Worm (Caenorhabditis elegans) whole organism, L3 larva: ENCODE measurements around the gene dyf-11.
A peak's percentile ranks its signal among the peaks of the same experiment; 100 is the strongest.

Experiments used
- R02D3.7 ChIP-seq: fragments of 150-350 bp; optimal IDR thresholded peaks from 2 replicates; lab custom pipeline; 2014; ENCODE audit warnings: missing biosample characterization, missing genetic modification characterization
- ZK546.5 ChIP-seq: sonication (generic microtip); optimal IDR thresholded peaks from 2 replicates; lab custom pipeline; 2017; ENCODE audit warnings: missing biosample characterization, missing genetic modification characterization
- ceh-16 ChIP-seq: sonication (generic microtip); optimal IDR thresholded peaks from 2 replicates; lab custom pipeline; 2017; ENCODE audit warnings: missing biosample characterization, missing genetic modification characterization
- ceh-28 ChIP-seq: fragments of 150-350 bp; optimal IDR thresholded peaks from 2 replicates; lab custom pipeline; 2014; ENCODE audit warnings: missing biosample characterization, missing genetic modification reagents, missing genetic modification characterization
- ceh-82 ChIP-seq: fragments of 150-350 bp; optimal IDR thresholded peaks from 2 replicates; lab custom pipeline; 2014; ENCODE audit warnings: missing biosample characterization, missing genetic modification characterization
- ceh-9 ChIP-seq: sonication (generic microtip); optimal IDR thresholded peaks from 2 replicates; lab custom pipeline; 2018; ENCODE audit warnings: missing biosample characterization, missing genetic modification characterization
- daf-12 ChIP-seq: fragments of 150-350 bp; optimal IDR thresholded peaks from 2 replicates; lab custom pipeline; 2014; ENCODE audit warnings: missing biosample characterization, missing genetic modification reagents, missing genetic modification characterization
- egl-27 ChIP-seq: sonication (generic microtip); optimal IDR thresholded peaks from 4 replicates; lab custom pipeline; 2017; ENCODE audit warnings: missing biosample characterization, missing genetic modification reagents, missing genetic modification characterization
- egl-5 ChIP-seq: fragments of 150-350 bp; optimal IDR thresholded peaks from 2 replicates; lab custom pipeline; 2017; ENCODE audit warnings: missing biosample characterization, missing genetic modification reagents, missing genetic modification characterization, inconsistent platforms
- elt-2 ChIP-seq: sonication (generic microtip); optimal IDR thresholded peaks from 2 replicates; lab custom pipeline; 2016; ENCODE audit warnings: missing genetic modification reagents, mild to moderate bottlenecking, missing genetic modification characterization, missing compliant biosample characterization
- elt-3 ChIP-seq, 3 experiments: fragments of 150-350 bp in 1 of 3; sonication (generic microtip) in 2 of 3; optimal IDR thresholded peaks; 2 replicates in 2 of 3; 4 replicates in 1 of 3; lab custom pipeline; 2014 to 2017; ENCODE audit warnings: missing biosample characterization in 3 of 3, missing genetic modification characterization in 3 of 3
- fkh-10 ChIP-seq: sonication (generic microtip); optimal IDR thresholded peaks from 2 replicates; lab custom pipeline; 2017; ENCODE audit warnings: missing biosample characterization, missing genetic modification reagents, missing genetic modification characterization
- fos-1 ChIP-seq: fragments of 150-350 bp; optimal IDR thresholded peaks from 2 replicates; lab custom pipeline; 2014; ENCODE audit warnings: missing biosample characterization, missing genetic modification characterization
- hmg-11 ChIP-seq: sonication (generic microtip); optimal IDR thresholded peaks from 2 replicates; lab custom pipeline; 2016; ENCODE audit warnings: missing genetic modification characterization, missing compliant biosample characterization
- jun-1 ChIP-seq: fragments of 150-350 bp; optimal IDR thresholded peaks from 2 replicates; lab custom pipeline; 2014; ENCODE audit warnings: missing biosample characterization, missing genetic modification reagents, missing genetic modification characterization
- lin-15B ChIP-seq: fragments of 150-350 bp; optimal IDR thresholded peaks from 2 replicates; lab custom pipeline; 2014; ENCODE audit warnings: missing biosample characterization, missing genetic modification characterization
- lin-39 ChIP-seq: fragments of 150-350 bp; optimal IDR thresholded peaks from 2 replicates; lab custom pipeline; 2018; ENCODE audit warnings: missing biosample characterization, missing genetic modification reagents, missing genetic modification characterization
- lsy-12 ChIP-seq: sonication (generic microtip); optimal IDR thresholded peaks from 2 replicates; lab custom pipeline; 2016; ENCODE audit warnings: mild to moderate bottlenecking, missing genetic modification characterization, missing compliant biosample characterization
- mdl-1 ChIP-seq: fragments of 150-350 bp; optimal IDR thresholded peaks from 2 replicates; lab custom pipeline; 2014; ENCODE audit warnings: missing biosample characterization, missing genetic modification characterization
- mml-1 ChIP-seq: fragments of 150-350 bp; sonication (generic microtip); optimal IDR thresholded peaks from 3 replicates; lab custom pipeline; 2014; ENCODE audit warnings: missing biosample characterization, missing genetic modification characterization
- nfya-1 ChIP-seq: sonication (generic microtip); optimal IDR thresholded peaks from 2 replicates; lab custom pipeline; 2017; ENCODE audit warnings: missing genetic modification characterization, mild to moderate bottlenecking, missing compliant biosample characterization, antibody characterized with exemption, moderate library complexity; ENCODE audit not compliant: insufficient read depth
- nhr-11 ChIP-seq: fragments of 150-350 bp; optimal IDR thresholded peaks from 2 replicates; lab custom pipeline; 2014; ENCODE audit warnings: missing biosample characterization, missing genetic modification characterization
- nhr-25 ChIP-seq: sonication (generic microtip); optimal IDR thresholded peaks from 2 replicates; lab custom pipeline; 2017; ENCODE audit warnings: missing biosample characterization, missing genetic modification characterization
- nhr-28 ChIP-seq: fragments of 150-350 bp; optimal IDR thresholded peaks from 2 replicates; lab custom pipeline; 2014; ENCODE audit warnings: missing biosample characterization, missing genetic modification characterization
- nhr-43 ChIP-seq: sonication (generic microtip); optimal IDR thresholded peaks from 2 replicates; lab custom pipeline; 2016; ENCODE audit warnings: mild to moderate bottlenecking, missing genetic modification characterization, missing compliant biosample characterization; ENCODE audit not compliant: poor library complexity, severe bottlenecking
- nhr-67 ChIP-seq: fragments of 150-350 bp; optimal IDR thresholded peaks from 2 replicates; lab custom pipeline; 2014; ENCODE audit warnings: missing biosample characterization, missing genetic modification characterization
- nhr-76 ChIP-seq: fragments of 150-350 bp; sonication (generic microtip); optimal IDR thresholded peaks from 5 replicates; lab custom pipeline; 2014; ENCODE audit warnings: missing biosample characterization, missing genetic modification characterization
- nhr-77 ChIP-seq: fragments of 150-350 bp; optimal IDR thresholded peaks from 2 replicates; lab custom pipeline; 2014; ENCODE audit warnings: missing biosample characterization, missing genetic modification characterization
- pha-4 ChIP-seq: fragments of 150-350 bp; optimal IDR thresholded peaks from 2 replicates; lab custom pipeline; 2014; ENCODE audit warnings: missing biosample characterization, missing genetic modification reagents, missing genetic modification characterization
- pqm-1 ChIP-seq: fragments of 150-350 bp; optimal IDR thresholded peaks from 2 replicates; lab custom pipeline; 2017; ENCODE audit warnings: missing biosample characterization, missing genetic modification characterization, inconsistent platforms
- skn-1 ChIP-seq: fragments of 150-350 bp; optimal IDR thresholded peaks from 2 replicates; lab custom pipeline; 2014; ENCODE audit warnings: missing biosample characterization, missing genetic modification characterization
- snpc-4 ChIP-seq: fragments of 150-350 bp; optimal IDR thresholded peaks from 2 replicates; lab custom pipeline; 2014; ENCODE audit warnings: missing biosample characterization, missing genetic modification characterization
- tbx-2 ChIP-seq: sonication (generic microtip); optimal IDR thresholded peaks from 2 replicates; lab custom pipeline; 2016; ENCODE audit warnings: mild to moderate bottlenecking, missing genetic modification characterization, missing compliant biosample characterization
- unc-62 ChIP-seq: fragments of 150-350 bp; sonication (generic microtip); optimal IDR thresholded peaks from 4 replicates; lab custom pipeline; 2014; ENCODE audit warnings: missing biosample characterization, missing genetic modification reagents, missing genetic modification characterization
- zag-1 ChIP-seq: fragments of 150-350 bp; optimal IDR thresholded peaks from 2 replicates; lab custom pipeline; 2014; ENCODE audit warnings: missing biosample characterization, missing genetic modification characterization
- ztf-11 ChIP-seq: fragments of 150-350 bp; optimal IDR thresholded peaks from 2 replicates; lab custom pipeline; 2014; ENCODE audit warnings: missing biosample characterization, missing genetic modification characterization

Gene dyf-11

DNA sequence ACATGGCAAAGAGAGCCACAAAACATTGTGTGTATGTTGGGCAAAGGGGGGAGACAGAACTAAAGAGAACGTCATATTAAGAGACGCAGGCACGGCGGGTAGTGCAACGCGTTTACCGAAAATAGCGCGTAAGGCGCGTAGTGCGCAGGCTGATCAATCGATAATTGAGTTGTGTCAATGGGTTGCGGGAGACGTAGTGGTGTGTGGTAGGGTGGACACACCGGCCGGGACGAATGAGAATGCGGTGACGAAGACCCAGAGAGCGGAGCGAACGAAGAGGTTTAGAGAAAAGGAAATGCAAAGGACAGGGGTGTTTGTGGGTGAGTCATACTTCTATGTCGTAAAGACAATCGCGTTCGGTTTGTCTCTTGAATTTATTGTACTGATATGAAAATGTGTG is 35.8 kb upstream of the dyf-11 start (continued):
- TF ChIP-seq fos-1 (tag; lab: Kevin White, UChicago) (peak; percentile 93), fkh-10 (GFP tag; lab: Kevin White, UChicago) (no peak), unc-62 (GFP tag; lab: Kevin White, UChicago) (no peak), nhr-76 (tag; lab: Kevin White, UChicago) (no peak), R02D3.7 (no peak), nfya-1 (tag; lab: Kevin White, UChicago) (peak; percentile 79), nhr-25 (tag; lab: Kevin White, UChicago) (peak; percentile 84), pqm-1 (peak; percentile 50), elt-3 (tag; optimal IDR thresholded peaks at IDR 0.05; lab: Kevin White, UChicago) (no peak)

DNA sequence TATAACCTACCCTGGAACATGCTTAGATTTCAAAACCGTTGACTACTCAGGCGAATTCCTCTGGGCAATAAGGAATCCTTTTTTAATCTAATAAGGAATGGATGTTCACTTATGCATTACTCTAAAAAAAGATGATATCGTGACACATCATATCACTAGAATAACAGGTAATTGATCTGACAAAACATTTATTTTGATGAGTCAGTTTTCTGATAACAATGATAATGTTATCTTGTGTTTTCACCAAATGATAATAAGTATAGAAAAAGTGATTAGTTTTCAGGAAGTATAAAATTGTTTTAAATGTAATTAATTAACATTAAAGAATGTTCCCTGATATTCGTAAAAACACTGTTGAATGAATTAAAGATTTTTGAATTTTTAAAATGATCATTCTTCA is 34.5 kb upstream of the dyf-11 start:
- TF ChIP-seq lin-39 (tag; lab: Kevin White, UChicago) (no peak), tbx-2 (tag; lab: Kevin White, UChicago) (no peak), jun-1 (tag; lab: Kevin White, UChicago) (no peak), nhr-77 (tag; lab: Kevin White, UChicago) (no peak), nhr-25 (tag; lab: Kevin White, UChicago) (no peak), pqm-1 (peak; percentile 55), lin-15B (tag; lab: Kevin White, UChicago) (no peak), zag-1 (tag; lab: Kevin White, UChicago) (no peak), ZK546.5 (tag; lab: Kevin White, UChicago) (no peak), lsy-12 (no peak), snpc-4 (no peak), ztf-11 (tag; lab: Kevin White, UChicago) (no peak), daf-12 (tag; lab: Kevin White, UChicago) (no peak), elt-2 (tag; lab: Kevin White, UChicago) (peak; percentile 16)

DNA sequence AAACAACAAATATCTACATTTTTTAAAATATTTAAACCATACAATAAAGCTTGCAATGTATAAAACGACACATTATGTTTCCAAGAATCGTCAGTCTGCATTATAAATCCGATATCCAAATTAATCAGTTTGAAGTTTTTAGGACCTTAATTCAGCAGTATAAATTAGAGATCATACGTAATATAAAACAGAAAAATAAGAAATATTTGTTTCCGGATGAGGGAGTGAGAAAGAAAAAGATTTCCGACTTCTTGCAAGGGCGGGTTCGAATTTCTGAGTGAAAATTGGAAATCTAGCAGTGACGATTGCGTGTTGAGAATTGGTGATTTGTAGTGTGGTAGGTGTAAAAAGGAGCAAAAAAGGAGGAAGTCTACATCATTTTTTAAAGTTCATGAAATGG is 28.0 kb upstream of the dyf-11 start, which contains the start of gene npr-19:
Gene npr-19 (minus strand): TSS at position 101 of the 400 bp plus-strand sequence.
- TF ChIP-seq egl-5 (tag; lab: Kevin White, UChicago) (no peak), ceh-16 (tag; lab: Kevin White, UChicago) (no peak), elt-3 (tag; optimal IDR thresholded peaks at IDR 0.05; lab: Kevin White, UChicago) (no peak), nhr-43 (no peak), nhr-67 (no peak), nhr-77 (tag; lab: Kevin White, UChicago) (no peak), nhr-28 (tag; lab: Kevin White, UChicago) (no peak), zag-1 (tag; lab: Kevin White, UChicago) (no peak), ceh-9 (no peak), nhr-11 (no peak)

DNA sequence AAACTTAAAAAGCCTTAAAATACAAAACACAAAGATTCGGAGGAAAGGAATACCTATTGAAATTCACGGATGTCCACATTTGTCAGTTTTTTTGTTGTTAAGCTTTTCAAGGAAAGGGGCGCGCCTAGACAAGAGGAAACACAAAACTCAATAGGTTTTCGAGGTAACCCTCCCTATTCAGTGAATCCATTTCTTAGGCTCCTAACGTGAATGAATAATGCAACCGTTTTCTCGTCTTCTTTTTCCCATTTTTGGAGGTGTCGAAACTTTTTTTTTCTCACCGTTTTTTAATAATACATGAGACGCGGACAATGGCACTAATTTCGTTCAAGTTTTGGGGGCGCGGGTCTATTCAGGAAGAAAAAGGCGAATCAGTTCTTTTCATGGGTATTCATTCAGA is 26.6 kb upstream of the dyf-11 start:
- TF ChIP-seq elt-3 (tag; optimal IDR thresholded peaks at IDR 0.05; lab: Kevin White, UChicago), result no peak
- peak; percentile 8 for TF ChIP-seq fkh-10 (GFP tag; lab: Kevin White, UChicago)

DNA sequence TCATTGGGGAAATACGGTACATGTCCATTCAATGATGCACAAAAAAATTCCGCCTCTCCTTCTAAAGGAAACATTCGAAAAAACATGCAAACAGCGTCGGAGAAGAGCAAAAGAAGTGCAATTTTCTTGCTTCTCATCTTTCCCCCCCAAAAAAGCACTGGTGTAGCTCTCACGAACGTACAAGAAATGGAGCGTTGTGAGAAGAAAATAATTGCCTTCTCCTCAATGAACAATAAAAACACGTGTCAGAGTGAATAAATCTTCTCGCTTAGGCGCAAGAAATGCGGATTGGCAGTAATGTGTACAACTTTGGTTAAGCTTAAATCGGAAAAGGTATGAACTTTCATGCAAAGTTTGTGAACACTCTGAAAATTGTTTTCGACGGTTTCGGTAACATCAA is 15.2 kb upstream of the dyf-11 start:
- TF ChIP-seq ceh-82 (tag; lab: Kevin White, UChicago), result no peak
- TF ChIP-seq hmg-11, result no peak
- no peak for TF ChIP-seq ceh-9
- no peak for TF ChIP-seq unc-62 (GFP tag; lab: Kevin White, UChicago)
- no peak for TF ChIP-seq mml-1 (tag; lab: Kevin White, UChicago)
- no peak for TF ChIP-seq skn-1 (tag; lab: Kevin White, UChicago)
- no peak for TF ChIP-seq egl-5 (tag; lab: Kevin White, UChicago)

DNA sequence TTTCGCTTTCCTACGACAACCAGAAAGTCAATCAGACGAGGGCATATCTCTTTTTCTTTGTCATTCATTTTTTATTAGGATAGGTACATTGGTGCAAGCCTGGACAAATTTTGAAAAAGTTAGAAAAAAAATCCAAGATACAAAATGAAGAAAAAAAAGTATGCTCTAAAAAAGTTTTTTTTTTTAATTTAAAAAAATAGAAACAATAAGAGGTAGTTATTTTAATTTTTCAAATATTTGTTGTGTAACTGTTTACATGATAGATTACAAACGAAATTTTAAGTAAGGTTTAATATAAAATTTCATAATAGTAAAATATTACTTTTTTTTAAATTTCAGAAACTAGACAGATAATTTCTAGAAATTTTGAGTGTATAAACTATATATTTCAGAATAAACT is 3.9 kb upstream of the dyf-11 start, which contains the start of gene aex-3:
Gene aex-3 (minus strand): TSS at position 101 of the 400 bp plus-strand sequence.
- no peak for TF ChIP-seq R02D3.7
- no peak for TF ChIP-seq mdl-1 (tag; lab: Kevin White, UChicago)
- TF ChIP-seq nhr-67, result no peak
- TF ChIP-seq lsy-12, result no peak
- TF ChIP-seq pha-4, result no peak
- no peak for TF ChIP-seq ceh-28
- TF ChIP-seq egl-27 (tag; lab: Kevin White, UChicago), result no peak
- no peak for TF ChIP-seq nhr-43
